Worm (Caenorhabditis elegans) whole organism, midembryonic: ENCODE measurements around the gene sek-3.

Source experiments
- T22C8.4 ChIP-seq: fragments of 200-800 bp; sonication (Bioruptor generic); IDR thresholded peaks from 2 replicates; pipeline ENCODE4 v1.3.6; 2022; ENCODE audit warnings: missing genetic modification characterization, missing compliant biosample characterization
- flt-1 ChIP-seq: fragments of 200-800 bp; sonication (Bioruptor generic); IDR thresholded peaks from 2 replicates; pipeline ENCODE4 v1.3.6; 2022; ENCODE audit warnings: missing genetic modification characterization, missing compliant biosample characterization
- klf-2 ChIP-seq: fragments of 200-800 bp; sonication (Bioruptor generic); conservative IDR thresholded peaks from 2 replicates; pipeline ENCODE4 v1.3.6; 2022; ENCODE audit warnings: missing genetic modification reagents, missing genetic modification characterization, missing compliant biosample characterization
- med-1 ChIP-seq: sonication (generic microtip); optimal IDR thresholded peaks from 2 replicates; lab custom pipeline; 2017; ENCODE audit warnings: missing genetic modification characterization, mild to moderate bottlenecking, missing compliant biosample characterization, antibody characterized with exemption, missing genetic modification reagents; ENCODE audit not compliant: insufficient read depth
- tab-1 ChIP-seq: fragments of 200-800 bp; sonication (Bioruptor generic); IDR thresholded peaks from 2 replicates; pipeline ENCODE4 v1.3.6; 2022; ENCODE audit warnings: missing genetic modification characterization, missing compliant biosample characterization
- ztf-23 ChIP-seq: fragments of 200-800 bp; sonication (Bioruptor generic); IDR thresholded peaks from 2 replicates; pipeline ENCODE4 v1.3.6; 2022; ENCODE audit warnings: missing genetic modification reagents, missing genetic modification characterization, missing compliant biosample characterization

- no peak for TF ChIP-seq ztf-23 (GFP tag; lab: Robert Waterston, UW)
- TF ChIP-seq flt-1 (GFP tag; lab: Robert Waterston, UW) = no peak
- no peak for TF ChIP-seq T22C8.4
- no peak for TF ChIP-seq klf-2 (GFP tag; lab: Robert Waterston, UW)
- TF ChIP-seq tab-1 (GFP tag; lab: Robert Waterston, UW) = no peak
- TF ChIP-seq med-1 (GFP tag; lab: Kevin White, UChicago) = no peak
Observed at ce11 chrX:5017591-5017990, at the start of gene sek-3.
